Worm (Caenorhabditis elegans): Measurements from ENCODE around the gene K12H6.12.

DNA sequence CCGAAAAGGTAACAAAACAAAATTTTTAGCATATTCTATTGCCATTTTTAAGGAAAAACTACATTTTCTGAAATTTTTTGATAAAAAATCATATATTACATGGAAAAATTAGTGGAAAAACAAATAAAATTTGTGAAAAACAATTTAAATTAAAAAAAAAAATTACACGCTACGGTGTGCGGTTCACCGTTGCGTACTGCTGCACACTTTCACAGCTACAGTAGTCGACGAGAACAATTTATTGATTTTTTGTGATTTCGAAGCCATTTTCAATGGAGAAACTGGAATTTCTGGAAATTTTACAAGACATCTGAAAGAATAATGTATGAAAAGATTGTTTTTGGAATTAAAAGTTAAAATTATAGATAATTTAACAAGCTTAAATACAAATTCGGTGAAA is 7.1 kb downstream of the K12H6.12 start:
- TF ChIP-seq nhr-11 (tag; optimal IDR thresholded peaks at IDR 0.05): no peak
- TF ChIP-seq nhr-28 (tag; optimal IDR thresholded peaks at IDR 0.05): no peak
- no peak for TF ChIP-seq saeg-2 (GFP tag; IDR thresholded peaks at IDR 0.05)
- no peak for TF ChIP-seq T26A8.4 (GFP tag; IDR thresholded peaks at IDR 0.05)
